Fruit fly (Drosophila melanogaster) whole organism, embryonic: ENCODE data around the gene mnd.
A peak's percentile ranks its signal among the peaks of the same experiment; 100 is the strongest.

Source experiments
- ATbp ChIP-seq: fragments of 200-800 bp; sonication (Bioruptor generic); optimal IDR thresholded peaks from 2 replicates; lab custom pipeline; 2017; ENCODE audit warnings: missing biosample characterization, mild to moderate bottlenecking, missing genetic modification characterization, missing genetic modification reagents
- Abd-B ChIP-seq: fragments of 200-800 bp; sonication (Bioruptor generic); optimal IDR thresholded peaks from 2 replicates; lab custom pipeline; 2018; ENCODE audit warnings: missing biosample characterization, mild to moderate bottlenecking, missing genetic modification characterization, moderate library complexity
- Atf3 ChIP-seq: fragments of 200-800 bp; sonication (Bioruptor generic); optimal IDR thresholded peaks from 3 replicates; lab custom pipeline; 2016; ENCODE audit warnings: missing biosample characterization, missing genetic modification characterization
- B-H2 ChIP-seq: fragments of 200-800 bp; sonication (Bioruptor generic); optimal IDR thresholded peaks from 2 replicates; lab custom pipeline; 2018; ENCODE audit warnings: missing biosample characterization, mild to moderate bottlenecking, missing genetic modification characterization
- BtbVII ChIP-seq: fragments of 200-800 bp; sonication (Bioruptor generic); optimal IDR thresholded peaks from 3 replicates; lab custom pipeline; 2017; ENCODE audit warnings: missing biosample characterization, mild to moderate bottlenecking, missing genetic modification characterization
- CG10147 ChIP-seq: fragments of 200-800 bp; sonication (Bioruptor generic); optimal IDR thresholded peaks from 2 replicates; lab custom pipeline; 2019; ENCODE audit warnings: missing biosample characterization, mild to moderate bottlenecking, missing genetic modification characterization, moderate library complexity
- CG10543 ChIP-seq: fragments of 200-800 bp; sonication (Bioruptor generic); optimal IDR thresholded peaks from 3 replicates; lab custom pipeline; 2017; ENCODE audit warnings: missing biosample characterization, mild to moderate bottlenecking, missing genetic modification characterization, moderate library complexity
- CG12236 ChIP-seq: fragments of 200-800 bp; sonication (Bioruptor generic); optimal IDR thresholded peaks from 2 replicates; lab custom pipeline; 2016; ENCODE audit warnings: missing biosample characterization, missing genetic modification characterization
- CG13123 ChIP-seq: fragments of 200-800 bp; sonication (Bioruptor generic); optimal IDR thresholded peaks from 2 replicates; lab custom pipeline; 2016; ENCODE audit warnings: missing biosample characterization, missing genetic modification characterization
- CG13296 ChIP-seq: fragments of 200-800 bp; sonication (Bioruptor generic); optimal IDR thresholded peaks from 3 replicates; lab custom pipeline; 2018; ENCODE audit warnings: missing biosample characterization, mild to moderate bottlenecking, missing genetic modification characterization
- CG13894 ChIP-seq: fragments of 200-800 bp; sonication (Bioruptor generic); optimal IDR thresholded peaks from 3 replicates; lab custom pipeline; 2018; ENCODE audit warnings: missing biosample characterization, mild to moderate bottlenecking, missing genetic modification characterization, moderate library complexity
- CG15011 ChIP-seq: fragments of 200-800 bp; sonication (Bioruptor generic); optimal IDR thresholded peaks from 3 replicates; lab custom pipeline; 2018; ENCODE audit warnings: missing biosample characterization, mild to moderate bottlenecking, missing genetic modification characterization
- CG15514 ChIP-seq: fragments of 200-800 bp; sonication (Bioruptor generic); optimal IDR thresholded peaks from 3 replicates; lab custom pipeline; 2017; ENCODE audit warnings: missing biosample characterization, missing genetic modification characterization, mild to moderate bottlenecking, moderate library complexity, missing genetic modification reagents
- CG1603 ChIP-seq: fragments of 200-800 bp; sonication (Bioruptor generic); optimal IDR thresholded peaks from 2 replicates; lab custom pipeline; 2019; ENCODE audit warnings: missing biosample characterization, mild to moderate bottlenecking, missing genetic modification characterization, moderate library complexity
- CG16813 ChIP-seq: fragments of 200-800 bp; sonication (Bioruptor generic); IDR thresholded peaks from 3 replicates; pipeline ENCODE4 v1.3.6; 2022; ENCODE audit warnings: missing biosample characterization, missing genetic modification characterization; ENCODE audit not compliant: partially characterized antibody
- CG17385 ChIP-seq: fragments of 200-800 bp; sonication (Bioruptor generic); optimal IDR thresholded peaks from 3 replicates; lab custom pipeline; 2018; ENCODE audit warnings: missing biosample characterization, mild to moderate bottlenecking, missing genetic modification characterization
- CG2678 ChIP-seq: fragments of 200-800 bp; sonication (Bioruptor generic); optimal IDR thresholded peaks from 3 replicates; lab custom pipeline; 2019; ENCODE audit warnings: missing biosample characterization, mild to moderate bottlenecking, missing genetic modification characterization, moderate library complexity
- CG3281 ChIP-seq: fragments of 200-800 bp; sonication (Bioruptor generic); optimal IDR thresholded peaks from 3 replicates; lab custom pipeline; 2017; ENCODE audit warnings: missing biosample characterization, mild to moderate bottlenecking, missing genetic modification characterization
- CG34376 ChIP-seq: fragments of 200-800 bp; sonication (Bioruptor generic); optimal IDR thresholded peaks from 2 replicates; lab custom pipeline; 2018; ENCODE audit warnings: missing biosample characterization, mild to moderate bottlenecking, missing genetic modification characterization
- CG42726 ChIP-seq: fragments of 200-800 bp; sonication (Bioruptor generic); IDR thresholded peaks from 2 replicates; pipeline ENCODE4 v1.3.6; 2022; ENCODE audit warnings: missing biosample characterization, missing genetic modification characterization; ENCODE audit not compliant: partially characterized antibody
- CG6683 ChIP-seq: fragments of 200-800 bp; sonication (Bioruptor generic); optimal IDR thresholded peaks from 2 replicates; lab custom pipeline; 2017; ENCODE audit warnings: missing biosample characterization, mild to moderate bottlenecking, missing genetic modification characterization, missing genetic modification reagents
- CG7963 ChIP-seq: fragments of 200-800 bp; sonication (Bioruptor generic); IDR thresholded peaks from 3 replicates; pipeline ENCODE4 v1.3.6; 2022; ENCODE audit warnings: missing biosample characterization, missing genetic modification characterization; ENCODE audit not compliant: partially characterized antibody
- CG9932 ChIP-seq: fragments of 200-800 bp; sonication (Bioruptor generic); IDR thresholded peaks from 2 replicates; pipeline ENCODE4 v1.3.6; 2022; ENCODE audit warnings: missing biosample characterization, missing genetic modification characterization
- CHES-1-like ChIP-seq: fragments of 200-800 bp; sonication (Bioruptor generic); optimal IDR thresholded peaks from 2 replicates; lab custom pipeline; 2016; ENCODE audit warnings: missing biosample characterization, missing genetic modification characterization
- Deaf1 ChIP-seq: fragments of 200-800 bp; optimal IDR thresholded peaks from 3 replicates; lab custom pipeline; 2019; ENCODE audit warnings: missing biosample characterization, mild to moderate bottlenecking, missing genetic modification characterization, moderate library complexity
- HmgZ ChIP-seq: fragments of 200-800 bp; sonication (Bioruptor generic); optimal IDR thresholded peaks from 2 replicates; lab custom pipeline; 2018; ENCODE audit warnings: missing biosample characterization, mild to moderate bottlenecking, missing genetic modification characterization
- Hr39 ChIP-seq: fragments of >200 bp; optimal IDR thresholded peaks from 2 replicates; lab custom pipeline; 2017
- MTF-1 ChIP-seq: fragments of 200-800 bp; sonication (Bioruptor generic); optimal IDR thresholded peaks from 2 replicates; lab custom pipeline; 2018; ENCODE audit warnings: missing biosample characterization, mild to moderate bottlenecking, missing genetic modification characterization, borderline replicate concordance
- Med ChIP-seq: fragments of 200-800 bp; sonication (Bioruptor generic); peaks from one replicate; lab custom pipeline; 2016; ENCODE audit warnings: missing biosample characterization, missing genetic modification characterization, mild to moderate bottlenecking, inconsistent platforms, moderate library complexity
- Meics ChIP-seq: fragments of 200-800 bp; sonication (Bioruptor generic); optimal IDR thresholded peaks from 2 replicates; lab custom pipeline; 2017; ENCODE audit warnings: missing biosample characterization, mild to moderate bottlenecking, missing genetic modification characterization
- Oli ChIP-seq: fragments of 200-800 bp; sonication (Bioruptor generic); optimal IDR thresholded peaks from 2 replicates; lab custom pipeline; 2018; ENCODE audit warnings: missing biosample characterization, mild to moderate bottlenecking, missing genetic modification characterization, moderate library complexity
- PHDP ChIP-seq: fragments of 200-800 bp; sonication (Bioruptor generic); optimal IDR thresholded peaks from 3 replicates; lab custom pipeline; 2018; ENCODE audit warnings: missing biosample characterization, mild to moderate bottlenecking, missing genetic modification characterization, moderate library complexity
- al ChIP-seq: fragments of 200-800 bp; sonication (Bioruptor generic); IDR thresholded peaks from 2 replicates; pipeline ENCODE4 v1.3.6; 2022; ENCODE audit warnings: missing biosample characterization, missing genetic modification characterization
- croc ChIP-seq: fragments of 200-800 bp; sonication (Bioruptor generic); conservative IDR thresholded peaks from 3 replicates; pipeline ENCODE4 v1.3.6; 2022; ENCODE audit warnings: missing biosample characterization, missing genetic modification characterization
- exex ChIP-seq: fragments of 200-800 bp; sonication (Bioruptor generic); optimal IDR thresholded peaks from 4 replicates; lab custom pipeline; 2018; ENCODE audit warnings: missing biosample characterization, mild to moderate bottlenecking, missing genetic modification characterization, moderate library complexity
- fd64A ChIP-seq: fragments of 200-800 bp; sonication (Bioruptor generic); optimal IDR thresholded peaks from 3 replicates; lab custom pipeline; 2018; ENCODE audit warnings: missing biosample characterization, mild to moderate bottlenecking, missing genetic modification characterization
- gcm2 ChIP-seq: fragments of 200-800 bp; sonication (Bioruptor generic); optimal IDR thresholded peaks from 2 replicates; lab custom pipeline; 2016; ENCODE audit warnings: missing biosample characterization, missing genetic modification characterization
- lab ChIP-seq: fragments of 200-800 bp; sonication (Bioruptor generic); optimal IDR thresholded peaks from 3 replicates; lab custom pipeline; 2017; ENCODE audit warnings: missing biosample characterization, missing genetic modification characterization, mild to moderate bottlenecking, moderate library complexity, missing genetic modification reagents
- oc ChIP-seq: fragments of 200-800 bp; sonication (Bioruptor generic); optimal IDR thresholded peaks from 2 replicates; lab custom pipeline; 2018; ENCODE audit warnings: missing biosample characterization, mild to moderate bottlenecking, missing genetic modification characterization, moderate library complexity
- sima ChIP-seq: fragments of 200-800 bp; sonication (Bioruptor generic); optimal IDR thresholded peaks from 2 replicates; lab custom pipeline; 2016; ENCODE audit warnings: missing biosample characterization, missing genetic modification characterization
- sisA ChIP-seq: fragments of 200-800 bp; sonication (Bioruptor generic); IDR thresholded peaks from 2 replicates; pipeline ENCODE4 v1.3.6; 2022; ENCODE audit warnings: missing biosample characterization, missing genetic modification characterization
- sug ChIP-seq: fragments of 200-800 bp; optimal IDR thresholded peaks from 2 replicates; lab custom pipeline; 2019; ENCODE audit warnings: missing biosample characterization, mild to moderate bottlenecking, missing genetic modification characterization, moderate library complexity
- unpg ChIP-seq: fragments of 200-800 bp; sonication (Bioruptor generic); optimal IDR thresholded peaks from 3 replicates; lab custom pipeline; 2018; ENCODE audit warnings: missing biosample characterization, mild to moderate bottlenecking, missing genetic modification characterization, moderate library complexity
- vnd ChIP-seq: fragments of 200-800 bp; sonication (Bioruptor generic); IDR thresholded peaks from 3 replicates; pipeline ENCODE4 v1.3.6; 2022; ENCODE audit warnings: missing biosample characterization, missing genetic modification characterization; ENCODE audit not compliant: partially characterized antibody
- zfh2 ChIP-seq: fragments of 200-800 bp; sonication (Bioruptor generic); optimal IDR thresholded peaks from 2 replicates; lab custom pipeline; 2016; ENCODE audit warnings: missing biosample characterization, missing genetic modification characterization

mnd gene

dm6 chr3L:14992807-14993206 is 7.9 kb downstream of the mnd start:
- TF ChIP-seq CG42726 (no peak), sima (GFP tag; lab: Kevin White, UChicago) (no peak), B-H2 (peak; percentile 6), fd64A (peak; percentile 16), CG13296 (peak; percentile 59), PHDP (tag; lab: Kevin White, UChicago) (peak; percentile 34), CG34376 (GFP tag; lab: Kevin White, UChicago) (peak; percentile 28), BtbVII (GFP tag; lab: Kevin White, UChicago) (peak; percentile 50), CG10147 (GFP tag; lab: Kevin White, UChicago) (no peak), Abd-B (GFP tag; lab: Kevin White, UChicago) (no peak), zfh2 (GFP tag; lab: Kevin White, UChicago) (no peak), al (no peak), oc (tag; lab: Kevin White, UChicago) (no peak), sug (tag; lab: Kevin White, UChicago) (peak; percentile 35), croc (no peak), gcm2 (no peak), Deaf1 (no peak), CG13123 (GFP tag; lab: Kevin White, UChicago) (no peak), CG13894 (tag; lab: Kevin White, UChicago) (peak; percentile 64), vnd (no peak), sisA (GFP tag; lab: Robert Waterston, UW) (no peak), ATbp (peak; percentile 0), CG7963 (GFP tag; lab: Robert Waterston, UW) (no peak), Hr39 (lab: Kevin White, UChicago) (no peak), CG3281 (GFP tag; lab: Kevin White, UChicago) (peak; percentile 24), CG15514 (GFP tag; lab: Kevin White, UChicago) (no peak), exex (tag; lab: Kevin White, UChicago) (peak; percentile 6), lab (GFP tag; lab: Kevin White, UChicago) (peak; percentile 33), CG1603 (tag; lab: Kevin White, UChicago) (no peak), Meics (GFP tag; lab: Kevin White, UChicago) (peak; percentile 20), CG15011 (GFP tag; lab: Kevin White, UChicago) (no peak), CG12236 (GFP tag; lab: Kevin White, UChicago) (no peak), unpg (GFP tag; lab: Kevin White, UChicago) (no peak), Oli (tag; lab: Kevin White, UChicago) (no peak), CG17385 (no peak), Atf3 (no peak), MTF-1 (GFP tag; lab: Kevin White, UChicago) (no peak), HmgZ (tag; lab: Kevin White, UChicago) (peak; percentile 20), CG10543 (GFP tag; lab: Kevin White, UChicago) (peak; percentile 26), CHES-1-like (no peak), CG6683 (no peak), CG16813 (GFP tag; lab: Robert Waterston, UW) (no peak), CG2678 (tag; lab: Kevin White, UChicago) (peak; percentile 46), Med (GFP tag; lab: Kevin White, UChicago) (peak; percentile 57), CG9932 (GFP tag; lab: Robert Waterston, UW) (no peak)
- TF ChIP-seq, all 482 proteins: peak for 17
